Fruit fly (Drosophila melanogaster) whole organism, embryonic: ENCODE results near the gene CG15296.

Source experiments
- Ada2b ChIP-seq: fragments of 200-800 bp; sonication (Bioruptor generic); IDR thresholded peaks from 2 replicates; pipeline ENCODE4 v1.3.6; 2022; ENCODE audit warnings: missing biosample characterization, missing genetic modification characterization
- Antp ChIP-seq: fragments of 200-800 bp; sonication (Bioruptor generic); optimal IDR thresholded peaks from 3 replicates; lab custom pipeline; 2016; ENCODE audit warnings: missing biosample characterization, missing genetic modification characterization
- Atf-2 ChIP-seq: fragments of 200-800 bp; sonication (Bioruptor generic); optimal IDR thresholded peaks from 2 replicates; lab custom pipeline; 2016; ENCODE audit warnings: missing biosample characterization, missing genetic modification characterization
- CG13287 ChIP-seq: fragments of 200-800 bp; sonication (Bioruptor generic); IDR thresholded peaks from 2 replicates; pipeline ENCODE4 v1.3.6; 2022; ENCODE audit warnings: missing biosample characterization, missing genetic modification characterization; ENCODE audit not compliant: partially characterized antibody
- CG15479 ChIP-seq: fragments of 200-800 bp; sonication (Bioruptor generic); optimal IDR thresholded peaks from 3 replicates; lab custom pipeline; 2019; ENCODE audit warnings: missing biosample characterization, mild to moderate bottlenecking, missing genetic modification characterization, moderate library complexity
- CG15696 ChIP-seq: fragments of 200-800 bp; sonication (Bioruptor generic); optimal IDR thresholded peaks from 2 replicates; lab custom pipeline; 2019; ENCODE audit warnings: missing biosample characterization, mild to moderate bottlenecking, missing genetic modification characterization, moderate library complexity
- CG16815 ChIP-seq: fragments of 200-800 bp; sonication (Bioruptor generic); optimal IDR thresholded peaks from 3 replicates; lab custom pipeline; 2017; ENCODE audit warnings: missing biosample characterization, mild to moderate bottlenecking, missing genetic modification characterization
- CG2120 ChIP-seq: fragments of 200-800 bp; sonication (Bioruptor generic); optimal IDR thresholded peaks from 3 replicates; lab custom pipeline; 2016; ENCODE audit warnings: missing biosample characterization, missing genetic modification characterization
- CG32532 ChIP-seq: fragments of 200-800 bp; sonication (Bioruptor generic); IDR thresholded peaks from 2 replicates; pipeline ENCODE4 v1.3.6; 2022; ENCODE audit warnings: missing biosample characterization, missing genetic modification characterization
- CG34224 ChIP-seq: fragments of 200-800 bp; sonication (Bioruptor generic); IDR thresholded peaks from 3 replicates; pipeline ENCODE4 v1.3.6; 2022; ENCODE audit warnings: missing biosample characterization, missing genetic modification characterization; ENCODE audit not compliant: partially characterized antibody
- CG3847 ChIP-seq: fragments of 200-800 bp; sonication (Bioruptor generic); IDR thresholded peaks from 2 replicates; pipeline ENCODE4 v1.3.6; 2022; ENCODE audit warnings: missing biosample characterization, missing genetic modification characterization
- CG42726 ChIP-seq: fragments of 200-800 bp; sonication (Bioruptor generic); IDR thresholded peaks from 2 replicates; pipeline ENCODE4 v1.3.6; 2022; ENCODE audit warnings: missing biosample characterization, missing genetic modification characterization; ENCODE audit not compliant: partially characterized antibody
- CG43689 ChIP-seq: fragments of 200-800 bp; sonication (Bioruptor generic); IDR thresholded peaks from 2 replicates; pipeline ENCODE4 v1.3.6; 2022; ENCODE audit warnings: missing biosample characterization, missing genetic modification characterization
- CG6791 ChIP-seq: fragments of 200-800 bp; sonication (Bioruptor generic); IDR thresholded peaks from 3 replicates; pipeline ENCODE4 v1.3.6; 2022; ENCODE audit warnings: missing biosample characterization, missing genetic modification characterization; ENCODE audit not compliant: partially characterized antibody
- CG9932 ChIP-seq: fragments of 200-800 bp; sonication (Bioruptor generic); IDR thresholded peaks from 2 replicates; pipeline ENCODE4 v1.3.6; 2022; ENCODE audit warnings: missing biosample characterization, missing genetic modification characterization
- Deaf1 ChIP-seq: fragments of 200-800 bp; optimal IDR thresholded peaks from 3 replicates; lab custom pipeline; 2019; ENCODE audit warnings: missing biosample characterization, mild to moderate bottlenecking, missing genetic modification characterization, moderate library complexity
- Dll ChIP-seq: fragments of 200-800 bp; sonication (Bioruptor generic); IDR thresholded peaks from 4 replicates; pipeline ENCODE4 v1.3.6; 2022; ENCODE audit warnings: missing biosample characterization, missing genetic modification characterization; ENCODE audit not compliant: partially characterized antibody
- HmgD ChIP-seq: fragments of 200-800 bp; sonication (Bioruptor generic); optimal IDR thresholded peaks from 3 replicates; lab custom pipeline; 2016; ENCODE audit warnings: missing biosample characterization, missing genetic modification characterization
- NK7.1 ChIP-seq: fragments of 200-800 bp; sonication (Bioruptor generic); optimal IDR thresholded peaks from 3 replicates; lab custom pipeline; 2016; ENCODE audit warnings: missing biosample characterization, missing genetic modification characterization
- Nf-YB ChIP-seq: fragments of 200-800 bp; sonication (Bioruptor generic); optimal IDR thresholded peaks from 3 replicates; lab custom pipeline; 2019; ENCODE audit warnings: missing biosample characterization, mild to moderate bottlenecking, missing genetic modification characterization, moderate library complexity
- Stat92E ChIP-seq, 3 experiments: fragments of >200 bp in 2 of 3; fragments of 200-800 bp in 1 of 3; sonication (Bioruptor generic) in 1 of 3; optimal IDR thresholded peaks; 2 replicates each; lab custom pipeline; 2017 to 2019; ENCODE audit warnings: missing biosample characterization in 3 of 3, missing genetic modification characterization in 3 of 3, mild to moderate bottlenecking in 1 of 3, moderate library complexity in 1 of 3
- TFAM ChIP-seq: fragments of 200-800 bp; sonication (Bioruptor generic); optimal IDR thresholded peaks from 2 replicates; lab custom pipeline; 2017; ENCODE audit warnings: missing biosample characterization, missing genetic modification characterization, inconsistent platforms
- Tbp ChIP-seq: fragments of >200 bp; optimal IDR thresholded peaks from 2 replicates; lab custom pipeline; 2018; ENCODE audit warnings: missing biosample characterization, missing genetic modification characterization
- Trl ChIP-seq, 3 experiments: fragments of >200 bp in 2 of 3; fragments of 200-800 bp in 1 of 3; sonication (Bioruptor generic) in 1 of 3; optimal IDR thresholded peaks; 2 replicates in 1 of 3; 3 replicates in 2 of 3; lab custom pipeline; 2016 to 2017; ENCODE audit warnings: missing biosample characterization in 1 of 3, missing genetic modification characterization in 1 of 3
- abd-A ChIP-seq: fragments of 200-800 bp; sonication (Bioruptor generic); optimal IDR thresholded peaks from 3 replicates; lab custom pipeline; 2019; ENCODE audit warnings: missing biosample characterization, mild to moderate bottlenecking, missing genetic modification characterization, moderate library complexity
- cad ChIP-seq: fragments of >200 bp; optimal IDR thresholded peaks from 2 replicates; lab custom pipeline; 2017; ENCODE audit warnings: missing biosample characterization, missing genetic modification characterization
- cg ChIP-seq: fragments of 200-800 bp; sonication (Bioruptor generic); optimal IDR thresholded peaks from 3 replicates; lab custom pipeline; 2019; ENCODE audit warnings: missing biosample characterization, mild to moderate bottlenecking, missing genetic modification characterization, moderate library complexity
- chm ChIP-seq: fragments of 200-800 bp; sonication (Bioruptor generic); IDR thresholded peaks from 2 replicates; pipeline ENCODE4 v1.3.6; 2022; ENCODE audit warnings: missing biosample characterization, missing genetic modification characterization
- cwo ChIP-seq: fragments of 200-800 bp; sonication (Bioruptor generic); optimal IDR thresholded peaks from 3 replicates; lab custom pipeline; 2017; ENCODE audit warnings: missing biosample characterization, missing genetic modification characterization, mild to moderate bottlenecking, moderate library complexity, missing genetic modification reagents
- eve ChIP-seq, 2 experiments: fragments of >200 bp; optimal IDR thresholded peaks; 2 replicates each; lab custom pipeline; 2017; ENCODE audit warnings: missing biosample characterization in 2 of 2, missing genetic modification characterization in 2 of 2
- h ChIP-seq: fragments of >200 bp; optimal IDR thresholded peaks from 2 replicates; lab custom pipeline; 2017
- her ChIP-seq: fragments of 200-800 bp; sonication (Bioruptor generic); optimal IDR thresholded peaks from 2 replicates; lab custom pipeline; 2016; ENCODE audit warnings: missing biosample characterization, missing genetic modification characterization
- ind ChIP-seq: fragments of 200-800 bp; sonication (Bioruptor generic); optimal IDR thresholded peaks from 3 replicates; lab custom pipeline; 2016; ENCODE audit warnings: missing biosample characterization, missing genetic modification characterization
- lmd ChIP-seq: fragments of 200-800 bp; sonication (Bioruptor generic); IDR thresholded peaks from 2 replicates; pipeline ENCODE4 v1.3.6; 2022; ENCODE audit warnings: missing biosample characterization, missing genetic modification characterization
- nau ChIP-seq: fragments of 200-800 bp; sonication (Bioruptor generic); optimal IDR thresholded peaks from 3 replicates; lab custom pipeline; 2017; ENCODE audit warnings: missing biosample characterization, mild to moderate bottlenecking, missing genetic modification characterization, missing genetic modification reagents
- nom ChIP-seq: fragments of 200-800 bp; sonication (Bioruptor generic); optimal IDR thresholded peaks from 2 replicates; lab custom pipeline; 2017; ENCODE audit warnings: missing biosample characterization, missing genetic modification characterization, mild to moderate bottlenecking, moderate library complexity, missing genetic modification reagents
- sd ChIP-seq: fragments of 200-800 bp; sonication (Bioruptor generic); optimal IDR thresholded peaks from 3 replicates; lab custom pipeline; 2018; ENCODE audit warnings: missing biosample characterization, mild to moderate bottlenecking, missing genetic modification characterization, moderate library complexity
- slbo ChIP-seq: fragments of 200-800 bp; sonication (Bioruptor generic); IDR thresholded peaks from 2 replicates; pipeline ENCODE4 v1.3.6; 2022; ENCODE audit warnings: missing biosample characterization, missing genetic modification characterization
- unc-4 ChIP-seq: fragments of 200-800 bp; sonication (Bioruptor generic); IDR thresholded peaks from 2 replicates; pipeline ENCODE4 v1.3.6; 2022; ENCODE audit warnings: missing biosample characterization, missing genetic modification characterization; ENCODE audit not compliant: partially characterized antibody
- vnd ChIP-seq: fragments of 200-800 bp; sonication (Bioruptor generic); IDR thresholded peaks from 3 replicates; pipeline ENCODE4 v1.3.6; 2022; ENCODE audit warnings: missing biosample characterization, missing genetic modification characterization; ENCODE audit not compliant: partially characterized antibody
- vvl ChIP-seq: fragments of 200-800 bp; sonication (Bioruptor generic); IDR thresholded peaks from 2 replicates; pipeline ENCODE4 v1.3.6; 2022; ENCODE audit warnings: missing biosample characterization, missing genetic modification characterization
- yki ChIP-seq: fragments of >200 bp; optimal IDR thresholded peaks from 3 replicates; lab custom pipeline; 2018
- zen2 ChIP-seq: fragments of 200-800 bp; sonication (Bioruptor generic); IDR thresholded peaks from 3 replicates; pipeline ENCODE4 v1.3.6; 2022; ENCODE audit warnings: missing biosample characterization, missing genetic modification characterization; ENCODE audit not compliant: partially characterized antibody

The CG15296 gene

dm6 chrX:10546631-10547030, 19.8 kb downstream of the CG15296 start (continued):
- TF ChIP-seq zen2 (GFP tag; lab: Robert Waterston, UW): peak; percentile 63; the same call in 1 of the 3 replicates
- TF ChIP-seq Antp (GFP tag; lab: Kevin White, UChicago): no peak
- TF ChIP-seq slbo (GFP tag; lab: Robert Waterston, UW): peak; percentile 6; the same call in 1 of the 2 replicates
- peak; percentile 63; the same call in 1 of the 2 replicates for TF ChIP-seq CG42726
- TF ChIP-seq CG6791 (GFP tag; lab: Robert Waterston, UW): peak; percentile 16; the same call in 1 of the 3 replicates
- TF ChIP-seq CG13287 (GFP tag; lab: Robert Waterston, UW): peak; percentile 37; the same call in 1 of the 2 replicates
- TF ChIP-seq CG15479: peak; percentile 37
- no peak for TF ChIP-seq Atf-2
- no peak for TF ChIP-seq CG43689 (GFP tag; lab: Robert Waterston, UW)
- 0 out of 3 replicates have a peak, but pooled peaks have one; percentile 37 for TF ChIP-seq vnd (GFP tag; lab: Robert Waterston, UW)
- peak; percentile 66; the same call in 1 of the 2 replicates for TF ChIP-seq chm (GFP tag; lab: Robert Waterston, UW)
- no peak for TF ChIP-seq TFAM (GFP tag; lab: Kevin White, UChicago)
- no peak for TF ChIP-seq Ada2b (GFP tag; lab: Robert Waterston, UW)
- no peak for TF ChIP-seq CG3847 (GFP tag; lab: Robert Waterston, UW)
- peak; percentile 46; the same call in 1 of the 3 replicates for TF ChIP-seq CG34224 (GFP tag; lab: Robert Waterston, UW)
- no peak for TF ChIP-seq CG9932 (GFP tag; lab: Robert Waterston, UW)
- 0 out of 2 replicates have a peak, but pooled peaks have one; percentile 4 for TF ChIP-seq CG32532
- TF ChIP-seq cg: peak; percentile 83
- peak; percentile 68 for TF ChIP-seq sd (tag; lab: Kevin White, UChicago)
- TF ChIP-seq cad (GFP tag; lab: Kevin White, UChicago): no peak
- TF ChIP-seq ind (GFP tag; lab: Kevin White, UChicago): no peak
- peak; percentile 62 for TF ChIP-seq yki
- 0 out of 2 replicates have a peak, but pooled peaks have one; percentile 4 for TF ChIP-seq vvl (GFP tag; lab: Robert Waterston, UW)
- TF ChIP-seq abd-A: peak; percentile 43
- TF ChIP-seq Dll: 0 out of 4 replicates have a peak, but pooled peaks have one; percentile 44
- peak; percentile 92 to 93 for TF ChIP-seq Trl (optimal IDR thresholded peaks at IDR 0.05; lab: Kevin White, UChicago)
- no peak for TF ChIP-seq Trl (GFP tag; optimal IDR thresholded peaks at IDR 0.05; lab: Kevin White, UChicago)
- TF ChIP-seq nom (GFP tag; lab: Kevin White, UChicago): peak; percentile 45
- peak; percentile 35; the same call in 1 of the 2 replicates for TF ChIP-seq unc-4
- TF ChIP-seq Deaf1: peak; percentile 96
- TF ChIP-seq lmd (GFP tag; lab: Robert Waterston, UW): no peak
- TF ChIP-seq Nf-YB (GFP tag; lab: Kevin White, UChicago): no peak

- TF ChIP-seq eve (GFP tag; optimal IDR thresholded peaks at IDR 0.05; lab: Kevin White, UChicago): peak in 1 of 2 experiments; percentile 56
- no peak for TF ChIP-seq CG15696 (tag; lab: Kevin White, UChicago)
- TF ChIP-seq h (lab: Kevin White, UChicago): no peak
- no peak for TF ChIP-seq Stat92E (GFP tag; optimal IDR thresholded peaks at IDR 0.05; lab: Kevin White, UChicago)
- no peak for TF ChIP-seq Tbp (GFP tag; lab: Kevin White, UChicago)
- TF ChIP-seq Deaf1: no peak
- TF ChIP-seq cwo: no peak
Measured at dm6 chrX:10546034-10546433, 20.4 kb downstream of the CG15296 start.

dm6 chrX:10544287-10544686, 22.1 kb downstream of the CG15296 start:
- TF ChIP-seq CG16815 (GFP tag; lab: Kevin White, UChicago) (no peak), CG2120 (GFP tag; lab: Kevin White, UChicago) (no peak), HmgD (GFP tag; lab: Kevin White, UChicago) (no peak), her (GFP tag; lab: Kevin White, UChicago) (no peak), NK7.1 (GFP tag; lab: Kevin White, UChicago) (no peak), nau (GFP tag; lab: Kevin White, UChicago) (no peak)
